Worm (Caenorhabditis elegans): Measurements from ENCODE around the gene Y116A8C.40.

DNA sequence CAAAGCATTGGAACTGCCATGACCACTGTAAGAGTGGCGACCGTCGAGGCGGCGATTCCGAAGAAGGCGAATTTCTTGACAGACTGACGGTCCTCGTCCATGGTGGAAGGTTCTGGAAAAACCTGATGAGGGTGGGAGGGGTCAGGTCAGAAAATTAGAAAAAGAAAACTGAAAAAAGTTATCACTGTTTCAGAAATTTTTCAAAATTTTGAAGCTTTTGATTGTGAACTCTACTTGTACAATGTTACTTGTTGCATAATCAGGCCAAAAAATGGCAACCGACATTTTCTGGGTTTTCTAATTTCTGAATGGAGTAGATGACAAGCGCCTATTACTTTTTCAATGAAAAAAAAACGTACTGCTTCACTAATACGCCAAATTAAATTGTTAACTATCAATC lies 32.9 kb upstream of the Y116A8C.40 start, which contains the start of gene col-138:
- TF ChIP-seq T22C8.4 (GFP tag; IDR thresholded peaks at IDR 0.05): no peak
- TF ChIP-seq cog-1 (tag; optimal IDR thresholded peaks at IDR 0.05): no peak
- no peak for TF ChIP-seq ztf-29 (GFP tag; IDR thresholded peaks at IDR 0.05)
- TF ChIP-seq flt-1 (GFP tag; IDR thresholded peaks at IDR 0.05): no peak
- no peak for TF ChIP-seq tab-1 (GFP tag; IDR thresholded peaks at IDR 0.05)
- TF ChIP-seq med-1 (GFP tag; optimal IDR thresholded peaks at IDR 0.05; ENCODE audit: insufficient read depth): no peak
